Fruit fly (Drosophila melanogaster) whole organism, wandering third instar larva: ENCODE measurements around the gene CG4133.
A peak's percentile ranks its signal among the peaks of the same experiment; 100 is the strongest.

ENCODE experiments used
- Abd-B ChIP-seq: fragments of >200 bp; optimal IDR thresholded peaks from 2 replicates; lab custom pipeline; 2017; ENCODE audit warnings: missing biosample characterization, missing genetic modification characterization
- CG32264 ChIP-seq: fragments of 200-800 bp; sonication (Bioruptor generic); optimal IDR thresholded peaks from 2 replicates; lab custom pipeline; 2016; ENCODE audit warnings: missing biosample characterization, missing genetic modification characterization
- CG9705 ChIP-seq: fragments of 200-800 bp; sonication (Bioruptor generic); optimal IDR thresholded peaks from 2 replicates; lab custom pipeline; 2018; ENCODE audit warnings: missing biosample characterization, mild to moderate bottlenecking, missing genetic modification characterization
- Dfd ChIP-seq: fragments of >200 bp; optimal IDR thresholded peaks from 2 replicates; lab custom pipeline; 2017; ENCODE audit warnings: missing biosample characterization, missing genetic modification characterization
- Dif ChIP-seq: fragments of 200-275, 200-300 bp; sonication (Bioruptor generic); optimal IDR thresholded peaks from 2 replicates; lab custom pipeline; 2018; ENCODE audit warnings: missing biosample characterization, missing genetic modification characterization; ENCODE audit not compliant: partially characterized antibody
- GATAd ChIP-seq: sonication (Bioruptor generic); optimal IDR thresholded peaks from 2 replicates; lab custom pipeline; 2016; ENCODE audit warnings: missing biosample characterization, missing genetic modification characterization
- HLH106 ChIP-seq: fragments of 200-800 bp; optimal IDR thresholded peaks from 3 replicates; lab custom pipeline; 2019; ENCODE audit warnings: missing biosample characterization, mild to moderate bottlenecking, missing genetic modification characterization, moderate library complexity
- Hnf4 ChIP-seq: fragments of 200-800 bp; sonication (Bioruptor generic); optimal IDR thresholded peaks from 2 replicates; lab custom pipeline; 2016; ENCODE audit warnings: missing biosample characterization, mild to moderate bottlenecking, missing genetic modification characterization
- Hr78 ChIP-seq: fragments of >200 bp; optimal IDR thresholded peaks from 2 replicates; lab custom pipeline; 2017; ENCODE audit warnings: missing biosample characterization, missing genetic modification characterization
- Hr83 ChIP-seq: fragments of 200-300 bp; sonication (Bioruptor generic); optimal IDR thresholded peaks from 2 replicates; lab custom pipeline; 2016; ENCODE audit warnings: missing biosample characterization, mild to moderate bottlenecking, missing genetic modification characterization, moderate library complexity; ENCODE audit not compliant: poor library complexity, severe bottlenecking
- Jra ChIP-seq: sonication (Bioruptor generic); optimal IDR thresholded peaks from 2 replicates; lab custom pipeline; 2016; ENCODE audit warnings: missing biosample characterization, missing genetic modification characterization
- Mio ChIP-seq: sonication (Bioruptor generic); optimal IDR thresholded peaks from 2 replicates; lab custom pipeline; 2016; ENCODE audit warnings: missing biosample characterization, missing genetic modification characterization
- N ChIP-seq: fragments of >200 bp; optimal IDR thresholded peaks from 2 replicates; lab custom pipeline; 2018; ENCODE audit warnings: missing biosample characterization, missing external identifiers, missing genetic modification characterization
- OdsH ChIP-seq: fragments of 200-800 bp; sonication (Bioruptor generic); optimal IDR thresholded peaks from 2 replicates; lab custom pipeline; 2016; ENCODE audit warnings: missing biosample characterization, mild to moderate bottlenecking, missing genetic modification characterization
- Rel ChIP-seq, 2 experiments: fragments of 200-800 bp; sonication (Bioruptor generic) in 1 of 2; optimal IDR thresholded peaks; 2 replicates in 1 of 2; 3 replicates in 1 of 2; lab custom pipeline; 2016 to 2019; ENCODE audit warnings: mild to moderate bottlenecking in 2 of 2, missing biosample characterization in 2 of 2, missing genetic modification characterization in 2 of 2, moderate library complexity in 1 of 2
- Sp1 ChIP-seq: fragments of 200-800 bp; sonication (Bioruptor generic); optimal IDR thresholded peaks from 3 replicates; lab custom pipeline; 2019; ENCODE audit warnings: missing biosample characterization, mild to moderate bottlenecking, missing genetic modification characterization, moderate library complexity
- Vsx2 ChIP-seq: fragments of 200-300, 225-300 bp; sonication (Bioruptor generic); optimal IDR thresholded peaks from 2 replicates; lab custom pipeline; 2018; ENCODE audit warnings: missing biosample characterization, missing genetic modification characterization; ENCODE audit not compliant: partially characterized antibody
- br ChIP-seq: fragments of 200-800 bp; sonication (Bioruptor generic); optimal IDR thresholded peaks from 2 replicates; lab custom pipeline; 2016; ENCODE audit warnings: missing biosample characterization, missing genetic modification characterization
- brk ChIP-seq: fragments of 200-800 bp; sonication (Bioruptor generic); optimal IDR thresholded peaks from 2 replicates; lab custom pipeline; 2016; ENCODE audit warnings: missing biosample characterization, mild to moderate bottlenecking, missing genetic modification characterization
- dl ChIP-seq, 2 experiments: fragments of 175-275, 200-275 bp in 1 of 2; fragments of 200-275 bp in 1 of 2; sonication (Bioruptor generic); optimal IDR thresholded peaks; lab custom pipeline; 2018; ENCODE audit warnings: mild to moderate bottlenecking in 2 of 2, missing biosample characterization in 2 of 2, missing genetic modification characterization in 2 of 2, moderate library complexity in 2 of 2; ENCODE audit not compliant: partially characterized antibody in 2 of 2, insufficient read depth in 1 of 2
- dmrt93B ChIP-seq: fragments of 200-800 bp; sonication (Bioruptor generic); optimal IDR thresholded peaks from 2 replicates; lab custom pipeline; 2018; ENCODE audit warnings: missing biosample characterization, mild to moderate bottlenecking, missing genetic modification characterization
- dsf ChIP-seq: sonication (Bioruptor generic); optimal IDR thresholded peaks from 2 replicates; lab custom pipeline; 2016; ENCODE audit warnings: missing biosample characterization, missing genetic modification characterization, borderline replicate concordance
- ey ChIP-seq: fragments of 200-800 bp; sonication (Bioruptor generic); optimal IDR thresholded peaks from 2 replicates; lab custom pipeline; 2016; ENCODE audit warnings: missing biosample characterization, missing genetic modification characterization
- foxo ChIP-seq, 2 experiments: fragments of 200-800 bp; sonication (Bioruptor generic); optimal IDR thresholded peaks; 2 replicates in 1 of 2; 3 replicates in 1 of 2; lab custom pipeline; 2016 to 2017; ENCODE audit warnings: missing biosample characterization in 2 of 2, missing genetic modification characterization in 2 of 2
- fru ChIP-seq: fragments of 200-800 bp; sonication (Bioruptor generic); optimal IDR thresholded peaks from 3 replicates; lab custom pipeline; 2016; ENCODE audit warnings: missing biosample characterization, mild to moderate bottlenecking, missing genetic modification characterization
- h ChIP-seq: fragments of 200-800 bp; sonication (Bioruptor generic); optimal IDR thresholded peaks from 3 replicates; lab custom pipeline; 2016; ENCODE audit warnings: missing biosample characterization, mild to moderate bottlenecking, missing genetic modification characterization
- jim ChIP-seq: fragments of 175-275, 200-325 bp; sonication (Bioruptor generic); optimal IDR thresholded peaks from 2 replicates; lab custom pipeline; 2016; ENCODE audit warnings: missing biosample characterization, mild to moderate bottlenecking, missing genetic modification characterization
- lola ChIP-seq: fragments of >200 bp; optimal IDR thresholded peaks from 2 replicates; lab custom pipeline; 2017; ENCODE audit warnings: missing biosample characterization, missing genetic modification characterization
- pan ChIP-seq: fragments of >200 bp; optimal IDR thresholded peaks from 2 replicates; lab custom pipeline; 2017
- psq ChIP-seq: fragments of 200-800 bp; sonication (Bioruptor generic); optimal IDR thresholded peaks from 3 replicates; lab custom pipeline; 2017; ENCODE audit warnings: missing biosample characterization, mild to moderate bottlenecking, missing genetic modification characterization, moderate library complexity
- rgr ChIP-seq: fragments of 200-800 bp; sonication (Bioruptor generic); optimal IDR thresholded peaks from 3 replicates; lab custom pipeline; 2016; ENCODE audit warnings: missing biosample characterization, mild to moderate bottlenecking, missing genetic modification characterization
- sage ChIP-seq: fragments of 200-800 bp; sonication (Bioruptor generic); optimal IDR thresholded peaks from 2 replicates; lab custom pipeline; 2016; ENCODE audit warnings: missing biosample characterization, mild to moderate bottlenecking, missing genetic modification characterization
- sv ChIP-seq: fragments of 200-800 bp; sonication (Bioruptor generic); optimal IDR thresholded peaks from 3 replicates; lab custom pipeline; 2016; ENCODE audit warnings: missing biosample characterization, missing genetic modification characterization
- tai ChIP-seq: sonication (Bioruptor generic); optimal IDR thresholded peaks from 2 replicates; lab custom pipeline; 2016; ENCODE audit warnings: missing biosample characterization, missing genetic modification characterization
- usp ChIP-seq: fragments of >200 bp; optimal IDR thresholded peaks from 2 replicates; lab custom pipeline; 2017; ENCODE audit warnings: missing biosample characterization, missing genetic modification characterization
- woc ChIP-seq: sonication (Bioruptor generic); optimal IDR thresholded peaks from 2 replicates; lab custom pipeline; 2016; ENCODE audit warnings: missing biosample characterization, mild to moderate bottlenecking, missing genetic modification characterization

Gene CG4133

dm6 chr2L:432119-432518 is 23.2 kb upstream of the CG4133 start:
- TF ChIP-seq dsf (no peak), usp (no peak), woc (GFP tag; lab: Kevin White, UChicago) (no peak), tai (no peak), Vsx2 (GFP tag; lab: Kevin White, UChicago) (no peak), Hr83 (GFP tag; lab: Kevin White, UChicago) (no peak), dl (GFP tag; optimal IDR thresholded peaks at IDR 0.05; lab: Kevin White, UChicago; ENCODE audit: insufficient read depth in 1 of 2, partially characterized antibody in 2 of 2) (no peak), Abd-B (no peak), Rel (GFP tag; optimal IDR thresholded peaks at IDR 0.05; lab: Kevin White, UChicago) (no peak), Rel (tag; optimal IDR thresholded peaks at IDR 0.05; lab: Kevin White, UChicago) (no peak), lola (GFP tag; lab: Kevin White, UChicago) (no peak), CG9705 (no peak), Jra (GFP tag; lab: Kevin White, UChicago) (no peak), Mio (GFP tag; lab: Kevin White, UChicago) (no peak), GATAd (GFP tag; lab: Kevin White, UChicago) (no peak), sv (GFP tag; lab: Kevin White, UChicago) (no peak), psq (GFP tag; lab: Kevin White, UChicago) (no peak)

dm6 chr2L:434439-434838 is 20.9 kb upstream of the CG4133 start:
- TF ChIP-seq dsf = no peak
- no peak for TF ChIP-seq OdsH (GFP tag; lab: Kevin White, UChicago)
- no peak for TF ChIP-seq psq (GFP tag; lab: Kevin White, UChicago)
- no peak for TF ChIP-seq fru (GFP tag; lab: Kevin White, UChicago)
- TF ChIP-seq Abd-B = no peak

DNA sequence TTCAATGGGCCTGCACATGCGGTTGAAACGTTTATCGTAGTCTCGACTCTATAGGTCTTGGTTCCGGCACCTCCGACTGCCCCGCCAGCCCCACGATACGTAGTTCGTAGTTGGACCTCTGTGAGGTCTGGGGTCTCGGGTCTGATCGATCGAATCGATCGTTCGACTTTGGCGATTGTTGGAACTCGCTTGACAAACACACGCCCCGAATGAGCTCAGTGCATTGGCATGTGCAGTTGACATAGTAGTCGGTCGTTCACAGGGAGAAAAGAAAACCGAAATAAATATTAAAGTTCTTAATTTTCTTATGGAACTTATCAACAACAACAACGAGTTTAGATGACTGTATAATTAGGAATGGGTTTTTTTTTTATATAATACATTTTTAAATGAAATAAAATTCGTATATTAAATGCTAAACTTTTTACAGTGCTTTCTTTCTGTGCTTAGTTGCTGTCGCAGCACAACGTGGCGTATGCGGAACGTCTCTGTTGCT is 20.0 kb upstream of the CG4133 start:
- TF ChIP-seq Hnf4 (GFP tag; lab: Kevin White, UChicago) (peak; percentile 24), brk (GFP tag; lab: Kevin White, UChicago) (peak; percentile 51), sage (no peak), rgr (GFP tag; lab: Kevin White, UChicago) (peak; percentile 36), CG32264 (no peak), HLH106 (tag; lab: Kevin White, UChicago) (no peak), foxo (GFP tag; optimal IDR thresholded peaks at IDR 0.05; lab: Kevin White, UChicago) (peak in 1 of 2 experiments; percentile 64), woc (GFP tag; lab: Kevin White, UChicago) (no peak), pan (no peak), dmrt93B (GFP tag; lab: Kevin White, UChicago) (no peak), CG9705 (no peak), Hr78 (no peak), Sp1 (GFP tag; lab: Kevin White, UChicago) (no peak), Abd-B (no peak), lola (GFP tag; lab: Kevin White, UChicago) (no peak), OdsH (GFP tag; lab: Kevin White, UChicago) (peak; percentile 50), dl (GFP tag; optimal IDR thresholded peaks at IDR 0.05; lab: Kevin White, UChicago; ENCODE audit: insufficient read depth in 1 of 2, partially characterized antibody in 2 of 2) (no peak), tai (no peak), ey (GFP tag; lab: Kevin White, UChicago) (peak; percentile 16), GATAd (GFP tag; lab: Kevin White, UChicago) (no peak), N (GFP tag; lab: Kevin White, UChicago) (no peak), Mio (GFP tag; lab: Kevin White, UChicago) (no peak), Dfd (no peak), jim (GFP tag; lab: Kevin White, UChicago) (no peak), psq (GFP tag; lab: Kevin White, UChicago) (peak; percentile 45), sv (GFP tag; lab: Kevin White, UChicago) (no peak), fru (GFP tag; lab: Kevin White, UChicago) (peak; percentile 6), dsf (no peak), Dif (no peak), h (GFP tag; lab: Kevin White, UChicago) (peak; percentile 52), Hr83 (GFP tag; lab: Kevin White, UChicago) (no peak), Rel (GFP tag; optimal IDR thresholded peaks at IDR 0.05; lab: Kevin White, UChicago) (peak; percentile 7), Rel (tag; optimal IDR thresholded peaks at IDR 0.05; lab: Kevin White, UChicago) (no peak), br (no peak)
- TF ChIP-seq, all 38 proteins: peak for 10
